Fruit fly (Drosophila melanogaster) whole organism, embryonic: ENCODE measurements around the gene Sdic4.
A peak's percentile ranks its signal among the peaks of the same experiment; 100 is the strongest.

Experiments used
- Antp ChIP-seq: fragments of 200-800 bp; sonication (Bioruptor generic); optimal IDR thresholded peaks from 3 replicates; lab custom pipeline; 2016; ENCODE audit warnings: missing biosample characterization, missing genetic modification characterization
- Atf3 ChIP-seq: fragments of 200-800 bp; sonication (Bioruptor generic); optimal IDR thresholded peaks from 3 replicates; lab custom pipeline; 2016; ENCODE audit warnings: missing biosample characterization, missing genetic modification characterization
- B-H2 ChIP-seq: fragments of 200-800 bp; sonication (Bioruptor generic); optimal IDR thresholded peaks from 2 replicates; lab custom pipeline; 2018; ENCODE audit warnings: missing biosample characterization, mild to moderate bottlenecking, missing genetic modification characterization
- CG10147 ChIP-seq: fragments of 200-800 bp; sonication (Bioruptor generic); optimal IDR thresholded peaks from 2 replicates; lab custom pipeline; 2019; ENCODE audit warnings: missing biosample characterization, mild to moderate bottlenecking, missing genetic modification characterization, moderate library complexity
- CG10979 ChIP-seq: fragments of 200-800 bp; sonication (Bioruptor generic); optimal IDR thresholded peaks from 2 replicates; lab custom pipeline; 2018; ENCODE audit warnings: missing biosample characterization, mild to moderate bottlenecking, missing genetic modification characterization, moderate library complexity
- CG11085 ChIP-seq: fragments of 200-800 bp; sonication (Bioruptor generic); IDR thresholded peaks from 2 replicates; pipeline ENCODE4 v1.3.6; 2022; ENCODE audit warnings: missing biosample characterization, missing genetic modification characterization
- CG11093 ChIP-seq: fragments of 200-800 bp; sonication (Bioruptor generic); IDR thresholded peaks from 3 replicates; pipeline ENCODE4 v1.3.6; 2022; ENCODE audit warnings: missing biosample characterization, missing genetic modification characterization
- CG13624 ChIP-seq: fragments of 200-800 bp; sonication (Bioruptor generic); optimal IDR thresholded peaks from 2 replicates; lab custom pipeline; 2016; ENCODE audit warnings: missing biosample characterization, missing genetic modification characterization
- CG14860 ChIP-seq: fragments of 200-800 bp; sonication (Bioruptor generic); IDR thresholded peaks from 3 replicates; pipeline ENCODE4 v1.3.6; 2022; ENCODE audit warnings: missing biosample characterization, missing genetic modification characterization; ENCODE audit not compliant: partially characterized antibody
- CG16813 ChIP-seq: fragments of 200-800 bp; sonication (Bioruptor generic); IDR thresholded peaks from 3 replicates; pipeline ENCODE4 v1.3.6; 2022; ENCODE audit warnings: missing biosample characterization, missing genetic modification characterization; ENCODE audit not compliant: partially characterized antibody
- CG17912 ChIP-seq: fragments of 200-800 bp; sonication (Bioruptor generic); optimal IDR thresholded peaks from 2 replicates; lab custom pipeline; 2018; ENCODE audit warnings: missing biosample characterization, mild to moderate bottlenecking, missing genetic modification characterization
- CG18599 ChIP-seq: fragments of 200-800 bp; sonication (Bioruptor generic); optimal IDR thresholded peaks from 3 replicates; lab custom pipeline; 2017; ENCODE audit warnings: missing biosample characterization, missing genetic modification characterization, mild to moderate bottlenecking, moderate library complexity, missing genetic modification reagents
- CG2202 ChIP-seq: fragments of 200-800 bp; sonication (Bioruptor generic); optimal IDR thresholded peaks from 2 replicates; lab custom pipeline; 2018; ENCODE audit warnings: missing biosample characterization, mild to moderate bottlenecking, missing genetic modification characterization
- CG30403 ChIP-seq: fragments of 200-800 bp; sonication (Bioruptor generic); optimal IDR thresholded peaks from 3 replicates; lab custom pipeline; 2016; ENCODE audit warnings: missing biosample characterization, missing genetic modification characterization
- CG32772 ChIP-seq: fragments of 200-800 bp; sonication (Bioruptor generic); IDR thresholded peaks from 2 replicates; pipeline ENCODE4 v1.3.6; 2022; ENCODE audit warnings: missing biosample characterization, missing genetic modification characterization
- CG4617 ChIP-seq: fragments of 200-800 bp; sonication (Bioruptor generic); optimal IDR thresholded peaks from 3 replicates; lab custom pipeline; 2016; ENCODE audit warnings: missing biosample characterization, missing genetic modification characterization, borderline replicate concordance
- CG5245 ChIP-seq: fragments of 200-800 bp; sonication (Bioruptor generic); optimal IDR thresholded peaks from 3 replicates; lab custom pipeline; 2016; ENCODE audit warnings: missing biosample characterization, missing genetic modification characterization
- CG8089 ChIP-seq: fragments of 200-800 bp; sonication (Bioruptor generic); optimal IDR thresholded peaks from 3 replicates; lab custom pipeline; 2016; ENCODE audit warnings: missing biosample characterization, missing genetic modification characterization
- CG8281 ChIP-seq: fragments of 200-800 bp; sonication (Bioruptor generic); optimal IDR thresholded peaks from 2 replicates; lab custom pipeline; 2018; ENCODE audit warnings: missing biosample characterization, mild to moderate bottlenecking, missing genetic modification characterization, moderate library complexity
- CG8924 ChIP-seq: fragments of 200-800 bp; optimal IDR thresholded peaks from 3 replicates; lab custom pipeline; 2019; ENCODE audit warnings: missing biosample characterization, mild to moderate bottlenecking, missing genetic modification characterization, moderate library complexity
- CG9797 ChIP-seq: fragments of 200-800 bp; sonication (Bioruptor generic); optimal IDR thresholded peaks from 3 replicates; lab custom pipeline; 2018; ENCODE audit warnings: missing biosample characterization, mild to moderate bottlenecking, missing genetic modification characterization
- CG9932 ChIP-seq: fragments of 200-800 bp; sonication (Bioruptor generic); IDR thresholded peaks from 2 replicates; pipeline ENCODE4 v1.3.6; 2022; ENCODE audit warnings: missing biosample characterization, missing genetic modification characterization
- D19B ChIP-seq: fragments of 200-800 bp; sonication (Bioruptor generic); optimal IDR thresholded peaks from 2 replicates; lab custom pipeline; 2017; ENCODE audit warnings: missing biosample characterization, mild to moderate bottlenecking, missing genetic modification characterization
- Dbx ChIP-seq: fragments of 200-800 bp; sonication (Bioruptor generic); IDR thresholded peaks from 3 replicates; pipeline ENCODE4 v1.3.6; 2022; ENCODE audit warnings: missing biosample characterization, missing genetic modification characterization
- Dp ChIP-seq: fragments of 200-800 bp; sonication (Bioruptor generic); optimal IDR thresholded peaks from 2 replicates; lab custom pipeline; 2018; ENCODE audit warnings: missing biosample characterization, mild to moderate bottlenecking, missing genetic modification characterization, moderate library complexity
- Eip74EF ChIP-seq, 2 experiments: fragments of 200-800 bp in 1 of 2; fragments of >200 bp in 1 of 2; sonication (Bioruptor generic) in 1 of 2; optimal IDR thresholded peaks; 2 replicates each; lab custom pipeline; 2017 to 2019; ENCODE audit warnings: missing biosample characterization in 2 of 2, missing genetic modification characterization in 2 of 2, mild to moderate bottlenecking in 1 of 2, moderate library complexity in 1 of 2
- Elba2 ChIP-seq: fragments of 200-800 bp; sonication (Bioruptor generic); optimal IDR thresholded peaks from 3 replicates; lab custom pipeline; 2016; ENCODE audit warnings: missing biosample characterization, missing genetic modification characterization
- Ets97D ChIP-seq: fragments of 200-800 bp; sonication (Bioruptor generic); optimal IDR thresholded peaks from 3 replicates; lab custom pipeline; 2016; ENCODE audit warnings: missing biosample characterization, missing genetic modification characterization
- HLH4C ChIP-seq: fragments of 200-800 bp; sonication (Bioruptor generic); IDR thresholded peaks from 3 replicates; pipeline ENCODE4 v1.3.6; 2022; ENCODE audit warnings: missing biosample characterization, missing genetic modification characterization; ENCODE audit not compliant: partially characterized antibody
- MESR4 ChIP-seq: fragments of 200-800 bp; sonication (Bioruptor generic); optimal IDR thresholded peaks from 2 replicates; lab custom pipeline; 2018; ENCODE audit warnings: missing biosample characterization, mild to moderate bottlenecking, missing genetic modification characterization, moderate library complexity
- NfI ChIP-seq: fragments of 200-800 bp; sonication (Bioruptor generic); optimal IDR thresholded peaks from 3 replicates; lab custom pipeline; 2018; ENCODE audit warnings: missing biosample characterization, mild to moderate bottlenecking, missing genetic modification characterization, moderate library complexity
- Sry-β ChIP-seq: fragments of 200-800 bp; sonication (Bioruptor generic); optimal IDR thresholded peaks from 2 replicates; lab custom pipeline; 2018; ENCODE audit warnings: missing biosample characterization, mild to moderate bottlenecking, missing genetic modification characterization, moderate library complexity
- Tbp ChIP-seq: fragments of >200 bp; optimal IDR thresholded peaks from 2 replicates; lab custom pipeline; 2018; ENCODE audit warnings: missing biosample characterization, missing genetic modification characterization
- YL-1 ChIP-seq: fragments of 200-800 bp; sonication (Bioruptor generic); optimal IDR thresholded peaks from 3 replicates; lab custom pipeline; 2017; ENCODE audit warnings: missing biosample characterization, mild to moderate bottlenecking, missing genetic modification characterization
- br ChIP-seq: fragments of >200 bp; optimal IDR thresholded peaks from 2 replicates; lab custom pipeline; 2017
- caup ChIP-seq: fragments of 200-800 bp; sonication (Bioruptor generic); optimal IDR thresholded peaks from 3 replicates; lab custom pipeline; 2017; ENCODE audit warnings: missing biosample characterization, mild to moderate bottlenecking, missing genetic modification characterization, moderate library complexity; ENCODE audit not compliant: severe bottlenecking
- dm ChIP-seq: fragments of 200-800 bp; sonication (Bioruptor generic); optimal IDR thresholded peaks from 3 replicates; lab custom pipeline; 2016; ENCODE audit warnings: missing biosample characterization, missing genetic modification characterization
- fu2 ChIP-seq: fragments of 200-800 bp; sonication (Bioruptor generic); optimal IDR thresholded peaks from 2 replicates; lab custom pipeline; 2016; ENCODE audit warnings: missing biosample characterization, missing genetic modification characterization
- gem ChIP-seq: fragments of 200-800 bp; sonication (Bioruptor generic); optimal IDR thresholded peaks from 2 replicates; lab custom pipeline; 2019; ENCODE audit warnings: missing biosample characterization, mild to moderate bottlenecking, missing genetic modification characterization, moderate library complexity
- gfzf ChIP-seq: fragments of 200-800 bp; sonication (Bioruptor generic); optimal IDR thresholded peaks from 2 replicates; lab custom pipeline; 2016; ENCODE audit warnings: missing biosample characterization, mild to moderate bottlenecking, missing genetic modification characterization, moderate library complexity
- inv ChIP-seq: fragments of 200-800 bp; sonication (Bioruptor generic); IDR thresholded peaks from 2 replicates; pipeline ENCODE4 v1.3.6; 2022; ENCODE audit warnings: missing biosample characterization, missing genetic modification characterization; ENCODE audit not compliant: partially characterized antibody
- lmd ChIP-seq: fragments of 200-800 bp; sonication (Bioruptor generic); IDR thresholded peaks from 2 replicates; pipeline ENCODE4 v1.3.6; 2022; ENCODE audit warnings: missing biosample characterization, missing genetic modification characterization
- maf-S ChIP-seq: fragments of 200-800 bp; sonication (Bioruptor generic); optimal IDR thresholded peaks from 2 replicates; lab custom pipeline; 2016; ENCODE audit warnings: missing biosample characterization, missing genetic modification characterization
- nmo ChIP-seq: fragments of 200-800 bp; sonication (Bioruptor generic); optimal IDR thresholded peaks from 2 replicates; lab custom pipeline; 2018; ENCODE audit warnings: missing biosample characterization, mild to moderate bottlenecking, missing genetic modification characterization, moderate library complexity
- pzg ChIP-seq: fragments of 200-800 bp; sonication (Bioruptor generic); optimal IDR thresholded peaks from 3 replicates; lab custom pipeline; 2018; ENCODE audit warnings: missing biosample characterization, mild to moderate bottlenecking, missing genetic modification characterization, moderate library complexity
- tin ChIP-seq: fragments of 200-800 bp; sonication (Bioruptor generic); optimal IDR thresholded peaks from 3 replicates; lab custom pipeline; 2016; ENCODE audit warnings: missing biosample characterization, missing genetic modification characterization
- vvl ChIP-seq: fragments of 200-800 bp; sonication (Bioruptor generic); IDR thresholded peaks from 2 replicates; pipeline ENCODE4 v1.3.6; 2022; ENCODE audit warnings: missing biosample characterization, missing genetic modification characterization
- zen ChIP-seq: fragments of 200-800 bp; sonication (Bioruptor generic); optimal IDR thresholded peaks from 3 replicates; lab custom pipeline; 2018; ENCODE audit warnings: missing biosample characterization, mild to moderate bottlenecking, missing genetic modification characterization, moderate library complexity

Gene Sdic4

dm6 chrX:20256849-20257590, 32.2 kb upstream of the Sdic4 start, which contains the start of gene CG17065 (continued):
- TF ChIP-seq CG4617 (GFP tag; lab: Kevin White, UChicago) (peak; percentile 39), Elba2 (GFP tag; lab: Kevin White, UChicago) (no peak), CG9932 (peak; percentile 49; the same call in 1 of the 2 replicates), lmd (GFP tag; lab: Robert Waterston, UW) (peak; percentile 24; the same call in 1 of the 2 replicates), maf-S (peak; percentile 22), CG10979 (tag; lab: Kevin White, UChicago) (no peak), CG2202 (tag; lab: Kevin White, UChicago) (no peak), CG11093 (GFP tag; lab: Robert Waterston, UW) (no peak), gfzf (GFP tag; lab: Kevin White, UChicago) (peak; percentile 21), Ets97D (peak; percentile 96), vvl (peak; percentile 14; the same call in 1 of the 2 replicates), CG32772 (no peak), CG10147 (GFP tag; lab: Kevin White, UChicago) (peak; percentile 39), HLH4C (GFP tag; lab: Robert Waterston, UW) (peak; percentile 57; the same call in 2 of the 3 replicates), CG17912 (GFP tag; lab: Kevin White, UChicago) (no peak), CG13624 (GFP tag; lab: Kevin White, UChicago) (peak; percentile 23), YL-1 (GFP tag; lab: Kevin White, UChicago) (no peak), nmo (GFP tag; lab: Kevin White, UChicago) (peak; percentile 65), fu2 (GFP tag; lab: Kevin White, UChicago) (peak; percentile 23), CG30403 (GFP tag; lab: Kevin White, UChicago) (peak; percentile 34), Antp (GFP tag; lab: Kevin White, UChicago) (peak; percentile 40), NfI (GFP tag; lab: Kevin White, UChicago) (peak; percentile 27), D19B (GFP tag; lab: Kevin White, UChicago) (peak; percentile 25), pzg (peak; percentile 70), B-H2 (GFP tag; lab: Kevin White, UChicago) (peak; percentile 34), CG8281 (tag; lab: Kevin White, UChicago) (no peak), inv (GFP tag; lab: Robert Waterston, UW) (0 out of 2 replicates have a peak, but pooled peaks have one; percentile 30), MESR4 (GFP tag; lab: Kevin White, UChicago) (peak; percentile 49), Eip74EF (GFP tag; optimal IDR thresholded peaks at IDR 0.05; lab: Kevin White, UChicago) (no peak), Atf3 (GFP tag; lab: Kevin White, UChicago) (no peak), Sry-β (GFP tag; lab: Kevin White, UChicago) (peak; percentile 98), caup (GFP tag; lab: Kevin White, UChicago) (peak; percentile 1), CG16813 (GFP tag; lab: Robert Waterston, UW) (peak; percentile 57; the same call in 2 of the 3 replicates), CG9797 (GFP tag; lab: Kevin White, UChicago) (peak; percentile 15), CG5245 (no peak), CG18599 (GFP tag; lab: Kevin White, UChicago) (peak; percentile 24), Dp (peak; percentile 81), tin (GFP tag; lab: Kevin White, UChicago) (peak; percentile 4), CG8089 (peak; percentile 17), Tbp (GFP tag; lab: Kevin White, UChicago) (peak; percentile 23), CG8924 (peak; percentile 20), CG11085 (GFP tag; lab: Robert Waterston, UW) (0 out of 2 replicates have a peak, but pooled peaks have one; percentile 26), dm (peak; percentile 10), gem (tag; lab: Kevin White, UChicago) (peak; percentile 45), CG14860 (0 out of 3 replicates have a peak, but pooled peaks have one; percentile 47), br (lab: Kevin White, UChicago) (no peak), Dbx (peak; percentile 27; the same call in 1 of the 3 replicates), zen (tag; lab: Kevin White, UChicago) (peak; percentile 60)
